Worm (Caenorhabditis elegans) whole organism, L2 larva: ENCODE data around the gene K02G10.5.

Source experiments
- aly-2 ChIP-seq: fragments of 150-350 bp; optimal IDR thresholded peaks from 2 replicates; lab custom pipeline; 2014; ENCODE audit warnings: missing biosample characterization, missing genetic modification characterization
- blmp-1 ChIP-seq: sonication (generic microtip); optimal IDR thresholded peaks from 2 replicates; lab custom pipeline; 2017; ENCODE audit warnings: missing genetic modification characterization, mild to moderate bottlenecking, missing compliant biosample characterization, antibody characterized with exemption, moderate library complexity; ENCODE audit not compliant: insufficient read depth
- ceh-82 ChIP-seq: fragments of 150-350 bp; optimal IDR thresholded peaks from 2 replicates; lab custom pipeline; 2014; ENCODE audit warnings: missing biosample characterization, missing genetic modification characterization
- elt-3 ChIP-seq: sonication (generic microtip); optimal IDR thresholded peaks from 2 replicates; lab custom pipeline; 2017; ENCODE audit warnings: missing biosample characterization, missing genetic modification characterization
- fos-1 ChIP-seq: fragments of 150-350 bp; optimal IDR thresholded peaks from 2 replicates; lab custom pipeline; 2014; ENCODE audit warnings: missing biosample characterization, missing genetic modification characterization
- mab-5 ChIP-seq: fragments of 150-350 bp; optimal IDR thresholded peaks from 2 replicates; lab custom pipeline; 2014; ENCODE audit warnings: missing biosample characterization, missing genetic modification characterization
- nhr-77 ChIP-seq: fragments of 150-350 bp; optimal IDR thresholded peaks from 2 replicates; lab custom pipeline; 2014; ENCODE audit warnings: missing biosample characterization, missing genetic modification characterization
- sem-4 ChIP-seq: fragments of 150-350 bp; optimal IDR thresholded peaks from 2 replicates; lab custom pipeline; 2014; ENCODE audit warnings: missing biosample characterization, missing genetic modification reagents, missing genetic modification characterization
- snpc-4 ChIP-seq: fragments of 150-350 bp; optimal IDR thresholded peaks from 2 replicates; lab custom pipeline; 2014; ENCODE audit warnings: missing biosample characterization, missing genetic modification characterization
- unc-39 ChIP-seq: fragments of 150-350 bp; optimal IDR thresholded peaks from 2 replicates; lab custom pipeline; 2014; ENCODE audit warnings: missing biosample characterization, missing genetic modification characterization
- zag-1 ChIP-seq: fragments of 150-350 bp; optimal IDR thresholded peaks from 2 replicates; lab custom pipeline; 2014; ENCODE audit warnings: missing biosample characterization, missing genetic modification characterization
- ztf-4 ChIP-seq: fragments of 150-350 bp; optimal IDR thresholded peaks from 2 replicates; lab custom pipeline; 2014; ENCODE audit warnings: missing biosample characterization, missing genetic modification characterization

DNA sequence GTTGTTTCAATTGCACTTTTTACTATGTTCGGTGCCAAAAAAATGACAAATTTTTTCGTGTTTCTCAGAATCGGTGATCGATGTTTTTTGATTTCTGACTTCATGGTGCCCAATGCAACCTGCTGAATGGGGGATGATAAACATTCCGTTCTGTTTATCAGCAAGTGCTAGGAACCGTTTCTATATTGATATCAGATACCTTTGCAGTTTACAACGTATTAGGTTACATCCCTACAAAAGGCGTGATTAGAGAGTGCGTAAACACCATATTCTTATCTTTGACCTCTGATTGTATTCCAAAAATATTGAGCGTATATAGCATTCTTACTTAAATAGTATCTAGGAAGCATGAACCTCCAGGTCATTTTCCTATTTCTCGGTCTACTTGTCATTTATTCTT is 41.8 kb upstream of the K02G10.5 start, which contains the start of gene aman-1:
- TF ChIP-seq zag-1 (no peak), blmp-1 (no peak), aly-2 (no peak), unc-39 (tag; lab: Kevin White, UChicago) (no peak), ztf-4 (tag; lab: Kevin White, UChicago) (no peak), snpc-4 (tag; lab: Kevin White, UChicago) (no peak), nhr-77 (no peak), sem-4 (no peak), fos-1 (tag; lab: Kevin White, UChicago) (no peak), mab-5 (no peak), ceh-82 (tag; lab: Kevin White, UChicago) (no peak), elt-3 (tag; lab: Kevin White, UChicago) (no peak)
